Worm (Caenorhabditis elegans) whole organism, early embryonic: Measurements from ENCODE around the gene nono-1.

Source experiments
- B0310.2 ChIP-seq: sonication (generic microtip); optimal IDR thresholded peaks from 2 replicates; lab custom pipeline; 2016; ENCODE audit warnings: mild to moderate bottlenecking, missing genetic modification characterization, missing compliant biosample characterization
- F13C5.2 ChIP-seq: sonication (generic microtip); optimal IDR thresholded peaks from 2 replicates; lab custom pipeline; 2017; ENCODE audit warnings: mild to moderate bottlenecking, missing genetic modification characterization, inconsistent platforms, missing compliant biosample characterization
- aly-1 ChIP-seq: sonication (generic microtip); optimal IDR thresholded peaks from 2 replicates; lab custom pipeline; 2016; ENCODE audit warnings: missing genetic modification characterization, missing compliant biosample characterization
- ama-1 ChIP-seq: fragments of 150-350 bp; optimal IDR thresholded peaks from 2 replicates; lab custom pipeline; 2014
- ceh-13 ChIP-seq: fragments of 200-800 bp; sonication (Bioruptor generic); optimal IDR thresholded peaks from 2 replicates; lab custom pipeline; 2018; ENCODE audit warnings: mild to moderate bottlenecking, missing genetic modification characterization, missing compliant biosample characterization
- ceh-36 ChIP-seq: sonication (generic microtip); optimal IDR thresholded peaks from 2 replicates; lab custom pipeline; 2016; ENCODE audit warnings: missing genetic modification characterization, inconsistent platforms, missing compliant biosample characterization
- ets-7 ChIP-seq: sonication (generic microtip); optimal IDR thresholded peaks from 2 replicates; lab custom pipeline; 2016; ENCODE audit warnings: missing genotype, missing genetic modification characterization, missing compliant biosample characterization
- flt-1 ChIP-seq: fragments of 200-800 bp; sonication (Bioruptor generic); IDR thresholded peaks from 2 replicates; pipeline ENCODE4 v1.3.6; 2022; ENCODE audit warnings: missing genetic modification characterization, missing compliant biosample characterization
- hmbx-1 ChIP-seq: sonication (generic microtip); optimal IDR thresholded peaks from 2 replicates; lab custom pipeline; 2016; ENCODE audit warnings: mild to moderate bottlenecking, missing genetic modification characterization, missing compliant biosample characterization
- hmg-4 ChIP-seq: fragments of 200-800 bp; sonication (Bioruptor generic); optimal IDR thresholded peaks from 2 replicates; lab custom pipeline; 2018; ENCODE audit warnings: mild to moderate bottlenecking, missing genetic modification characterization, missing compliant biosample characterization
- hnd-1 ChIP-seq: sonication (generic microtip); optimal IDR thresholded peaks from 2 replicates; lab custom pipeline; 2016; ENCODE audit warnings: missing genetic modification characterization, missing compliant biosample characterization
- pes-1 ChIP-seq: fragments of 200-800 bp; sonication (Bioruptor generic); IDR thresholded peaks from 2 replicates; pipeline ENCODE4 v1.3.6; 2022; ENCODE audit warnings: missing genetic modification reagents, missing genetic modification characterization, missing compliant biosample characterization
- scrt-1 ChIP-seq: fragments of 200-800 bp; sonication (Bioruptor generic); IDR thresholded peaks from 2 replicates; pipeline ENCODE4 v1.3.6; 2022; ENCODE audit warnings: missing genetic modification characterization, missing compliant biosample characterization
- sea-1 ChIP-seq: fragments of 200-800 bp; sonication (Bioruptor generic); conservative IDR thresholded peaks from 2 replicates; pipeline ENCODE4 v1.3.6; 2022; ENCODE audit warnings: missing genetic modification characterization, missing compliant biosample characterization
- tbx-11 ChIP-seq: fragments of 200-800 bp; sonication (Bioruptor generic); IDR thresholded peaks from 2 replicates; pipeline ENCODE4 v1.3.6; 2022; ENCODE audit warnings: missing genetic modification characterization, missing compliant biosample characterization
- tbx-37 ChIP-seq: fragments of 200-800 bp; sonication (Bioruptor generic); conservative IDR thresholded peaks from 2 replicates; pipeline ENCODE4 v1.3.6; 2022; ENCODE audit warnings: missing genetic modification reagents, missing genetic modification characterization, missing compliant biosample characterization
- tra-4 ChIP-seq: sonication (generic microtip); optimal IDR thresholded peaks from 2 replicates; lab custom pipeline; 2017; ENCODE audit warnings: missing genetic modification characterization, missing compliant biosample characterization

nono-1 gene

DNA sequence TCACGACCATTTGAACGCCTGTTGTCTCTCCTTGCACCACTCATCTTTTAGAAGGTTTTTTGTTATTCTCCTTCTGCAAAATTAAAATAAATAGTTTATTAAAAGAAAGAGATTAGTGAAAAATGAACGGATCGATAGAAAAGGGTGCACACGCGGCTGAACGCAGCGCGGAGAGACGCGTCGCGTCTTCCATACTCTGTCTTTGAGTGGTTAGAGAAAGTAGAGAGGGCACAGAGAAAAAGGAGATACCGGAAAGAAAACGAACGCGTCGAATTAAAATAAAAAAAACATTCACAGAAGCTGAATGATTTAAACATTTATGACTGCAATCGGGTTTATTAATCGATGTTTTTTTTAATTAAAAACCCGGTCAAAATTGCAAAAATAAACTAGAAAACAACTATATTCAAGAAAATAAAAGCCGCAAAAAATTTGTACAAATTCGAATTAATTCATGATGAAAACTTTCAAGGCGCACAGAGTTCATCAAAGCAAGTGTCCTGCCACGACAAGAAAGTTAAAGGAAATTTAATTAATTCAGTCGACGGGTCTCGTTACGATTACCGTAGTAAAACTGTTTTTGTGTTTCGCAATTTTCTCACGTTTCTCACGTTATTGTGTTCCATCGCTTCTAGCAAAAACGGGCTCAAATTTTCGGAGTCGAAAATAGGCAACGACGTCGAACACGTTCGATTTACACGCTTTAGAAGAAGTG lies at the start of gene nono-1, which contains the start of gene nop-1:
Gene nono-1 (minus strand): TSS at position 75 of the 715 bp plus-strand sequence.
Gene nop-1 (plus strand): TSS at position 551 of the 715 bp plus-strand sequence.
- no peak for TF ChIP-seq ama-1 (lab: Kevin White, UChicago)
- TF ChIP-seq ceh-36 (tag; lab: Kevin White, UChicago) = no peak
- no peak for TF ChIP-seq hmbx-1
- TF ChIP-seq hmg-4 = peak; percentile 49
- TF ChIP-seq aly-1 (tag; lab: Kevin White, UChicago) = no peak
- no peak for TF ChIP-seq flt-1 (GFP tag; lab: Robert Waterston, UW)
- no peak for TF ChIP-seq ets-7 (tag; lab: Kevin White, UChicago)
- TF ChIP-seq F13C5.2 (tag; lab: Kevin White, UChicago) = peak; percentile 2

DNA sequence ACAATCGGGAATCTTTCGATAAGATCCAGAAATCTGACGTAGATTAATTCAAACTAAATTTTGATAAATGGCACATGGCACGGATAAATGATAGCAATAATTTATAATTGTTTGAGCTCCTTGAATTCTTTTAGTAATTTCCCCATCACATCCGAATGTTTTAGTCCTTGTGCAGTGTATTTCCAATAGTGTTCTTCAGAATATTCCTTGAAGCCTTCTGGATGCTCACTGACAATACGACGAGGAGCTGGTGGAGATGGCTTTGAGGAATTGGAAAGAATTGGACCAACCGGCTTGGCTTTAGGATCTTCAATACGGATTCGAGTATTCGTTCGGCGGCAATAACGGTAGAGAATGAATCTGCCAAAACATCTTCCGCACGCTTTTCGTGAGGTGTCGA lies 48.4 kb upstream of the nono-1 start:
- TF ChIP-seq hmg-4 (no peak), ets-7 (tag; lab: Kevin White, UChicago) (no peak), aly-1 (tag; lab: Kevin White, UChicago) (no peak), pes-1 (no peak), ceh-13 (GFP tag; lab: Kevin White, UChicago) (no peak), tra-4 (no peak), B0310.2 (tag; lab: Kevin White, UChicago) (no peak), ama-1 (lab: Kevin White, UChicago) (no peak), sea-1 (GFP tag; lab: Robert Waterston, UW) (no peak), flt-1 (GFP tag; lab: Robert Waterston, UW) (no peak), scrt-1 (GFP tag; lab: Robert Waterston, UW) (no peak), hmbx-1 (no peak), hnd-1 (tag; lab: Kevin White, UChicago) (no peak)

DNA sequence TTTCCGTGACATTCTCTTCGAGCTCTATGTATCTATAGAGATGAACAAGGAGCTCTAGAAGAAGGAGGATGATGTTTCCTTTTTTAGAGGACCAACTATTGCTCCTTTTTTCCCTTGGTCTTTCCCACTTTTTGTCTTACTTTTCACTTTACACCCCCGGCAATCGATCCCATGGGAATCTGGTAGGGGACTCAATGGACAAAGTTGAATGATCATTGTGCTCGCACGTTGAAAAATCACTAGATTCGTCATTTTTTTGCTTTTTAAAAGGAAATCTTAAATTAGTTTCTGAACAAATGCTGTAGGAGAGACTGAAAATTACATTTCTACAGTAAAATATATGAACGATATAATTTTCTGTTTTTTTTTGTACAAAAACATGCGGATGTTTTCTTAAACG lies 44.0 kb upstream of the nono-1 start:
- TF ChIP-seq ama-1 (lab: Kevin White, UChicago) = no peak
- no peak for TF ChIP-seq ceh-13 (GFP tag; lab: Kevin White, UChicago)
- TF ChIP-seq hmg-4 = no peak
- no peak for TF ChIP-seq flt-1 (GFP tag; lab: Robert Waterston, UW)
- TF ChIP-seq aly-1 (tag; lab: Kevin White, UChicago) = no peak
- TF ChIP-seq sea-1 (GFP tag; lab: Robert Waterston, UW) = no peak
- TF ChIP-seq ceh-36 (tag; lab: Kevin White, UChicago) = no peak
- TF ChIP-seq hmbx-1 = no peak
- no peak for TF ChIP-seq B0310.2 (tag; lab: Kevin White, UChicago)
- no peak for TF ChIP-seq pes-1
- no peak for TF ChIP-seq hnd-1 (tag; lab: Kevin White, UChicago)
- no peak for TF ChIP-seq ets-7 (tag; lab: Kevin White, UChicago)
- no peak for TF ChIP-seq scrt-1 (GFP tag; lab: Robert Waterston, UW)
- no peak for TF ChIP-seq tra-4
- no peak for TF ChIP-seq tbx-11 (GFP tag; lab: Robert Waterston, UW)
- TF ChIP-seq F13C5.2 (tag; lab: Kevin White, UChicago) = no peak
- TF ChIP-seq tbx-37 = no peak

DNA sequence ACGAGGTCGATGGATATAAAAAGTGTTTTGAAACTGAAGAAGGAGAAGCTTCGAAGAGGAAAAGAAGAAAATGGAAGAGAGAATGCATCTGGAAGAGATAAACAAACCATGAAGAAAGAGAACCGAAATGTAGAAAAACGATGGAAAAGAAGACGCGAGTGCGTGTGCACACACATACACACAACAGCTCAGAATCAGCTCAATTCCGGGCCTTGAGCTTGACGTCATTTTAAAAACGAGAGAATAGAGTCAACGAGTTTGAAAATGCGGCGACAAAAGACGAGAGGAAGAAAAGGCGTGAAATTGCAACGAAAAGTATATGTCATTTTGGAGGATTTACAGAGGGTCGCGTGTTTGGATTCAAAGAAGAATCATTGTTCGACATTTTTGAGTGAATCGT lies 41.6 kb upstream of the nono-1 start:
- TF ChIP-seq hnd-1 (tag; lab: Kevin White, UChicago) (no peak), tra-4 (no peak), aly-1 (tag; lab: Kevin White, UChicago) (no peak), sea-1 (GFP tag; lab: Robert Waterston, UW) (no peak), hmbx-1 (no peak), hmg-4 (no peak), B0310.2 (tag; lab: Kevin White, UChicago) (no peak), ceh-13 (GFP tag; lab: Kevin White, UChicago) (no peak), flt-1 (GFP tag; lab: Robert Waterston, UW) (no peak), tbx-11 (GFP tag; lab: Robert Waterston, UW) (no peak), tbx-37 (no peak), scrt-1 (GFP tag; lab: Robert Waterston, UW) (no peak), ets-7 (tag; lab: Kevin White, UChicago) (no peak), ama-1 (lab: Kevin White, UChicago) (no peak), F13C5.2 (tag; lab: Kevin White, UChicago) (no peak), pes-1 (no peak), ceh-36 (tag; lab: Kevin White, UChicago) (no peak)

DNA sequence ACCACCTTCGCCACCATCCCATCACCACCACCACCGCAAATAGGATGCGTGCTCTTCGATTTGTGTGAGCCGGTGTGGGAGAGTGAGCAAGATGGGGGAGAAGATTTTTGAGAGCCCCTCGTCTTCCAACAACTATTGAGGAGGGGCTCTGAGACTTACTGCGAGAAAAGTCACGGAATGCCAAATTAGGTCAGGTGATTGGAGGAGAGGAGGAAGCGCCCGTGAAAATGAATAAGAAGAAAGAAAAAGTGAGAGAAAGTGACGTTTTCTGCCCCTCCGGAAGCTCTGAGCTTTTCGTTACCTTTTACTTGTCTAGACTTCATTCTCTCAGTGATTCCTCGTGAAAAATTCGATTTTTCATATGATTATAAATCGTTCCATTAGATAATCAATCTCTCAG lies 40.6 kb upstream of the nono-1 start:
- no peak for TF ChIP-seq flt-1 (GFP tag; lab: Robert Waterston, UW)
- no peak for TF ChIP-seq ama-1 (lab: Kevin White, UChicago)
- TF ChIP-seq tbx-11 (GFP tag; lab: Robert Waterston, UW) = no peak
- no peak for TF ChIP-seq ceh-13 (GFP tag; lab: Kevin White, UChicago)
- TF ChIP-seq aly-1 (tag; lab: Kevin White, UChicago) = no peak
- no peak for TF ChIP-seq hmbx-1
- TF ChIP-seq sea-1 (GFP tag; lab: Robert Waterston, UW) = no peak
- TF ChIP-seq tra-4 = no peak
- no peak for TF ChIP-seq ets-7 (tag; lab: Kevin White, UChicago)

DNA sequence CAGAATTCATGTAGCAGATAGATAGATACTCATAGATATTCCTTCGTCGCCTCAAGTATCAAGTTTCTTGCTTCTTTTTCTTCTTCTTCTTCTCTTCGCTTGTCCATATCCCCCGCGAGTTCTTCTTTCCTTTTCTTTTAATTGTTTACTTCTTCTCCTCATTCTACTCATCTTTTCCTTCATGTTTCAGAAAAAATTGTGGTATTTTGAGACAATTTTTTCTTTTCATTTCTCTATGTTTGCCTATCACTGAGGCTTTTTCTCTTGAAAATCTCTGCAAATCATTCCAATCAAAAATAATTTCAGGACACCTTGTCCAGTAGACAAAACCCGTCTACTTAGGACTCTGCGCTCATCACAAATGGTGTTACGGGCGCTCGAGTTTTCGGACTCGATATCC lies 34.9 kb upstream of the nono-1 start, which contains the start of gene T04C9.1:
Gene T04C9.1 (plus strand): TSS at position 301 of the 400 bp plus-strand sequence.
- TF ChIP-seq tra-4 = no peak
- TF ChIP-seq F13C5.2 (tag; lab: Kevin White, UChicago) = no peak
- no peak for TF ChIP-seq ceh-13 (GFP tag; lab: Kevin White, UChicago)
- TF ChIP-seq scrt-1 (GFP tag; lab: Robert Waterston, UW) = no peak
- no peak for TF ChIP-seq sea-1 (GFP tag; lab: Robert Waterston, UW)
- no peak for TF ChIP-seq ets-7 (tag; lab: Kevin White, UChicago)
- TF ChIP-seq ama-1 (lab: Kevin White, UChicago) = no peak
- TF ChIP-seq ceh-36 (tag; lab: Kevin White, UChicago) = no peak
- no peak for TF ChIP-seq aly-1 (tag; lab: Kevin White, UChicago)

DNA sequence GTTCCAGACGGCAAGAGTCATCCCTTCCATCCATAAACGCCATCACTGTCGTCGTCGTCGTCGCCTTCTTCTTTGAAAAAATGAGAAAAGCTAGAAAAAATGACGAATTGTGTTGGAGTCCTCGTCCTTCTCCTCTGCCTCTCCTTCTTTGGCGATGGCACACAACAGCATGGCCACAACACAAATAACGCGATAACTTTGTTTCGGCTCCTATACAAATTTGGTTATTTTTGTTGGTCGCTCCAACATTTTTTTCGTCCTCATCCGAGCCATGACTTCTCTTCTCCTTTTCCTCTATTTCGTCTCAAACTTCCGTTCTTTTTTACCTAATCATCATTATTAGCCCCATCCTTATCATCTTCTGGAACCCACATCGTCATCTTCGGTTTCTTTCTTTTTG lies 34.0 kb upstream of the nono-1 start:
- TF ChIP-seq ets-7 (tag; lab: Kevin White, UChicago) (no peak), B0310.2 (tag; lab: Kevin White, UChicago) (no peak), scrt-1 (GFP tag; lab: Robert Waterston, UW) (no peak), ceh-13 (GFP tag; lab: Kevin White, UChicago) (no peak), aly-1 (tag; lab: Kevin White, UChicago) (no peak), F13C5.2 (tag; lab: Kevin White, UChicago) (no peak), hnd-1 (tag; lab: Kevin White, UChicago) (no peak), tra-4 (no peak), flt-1 (GFP tag; lab: Robert Waterston, UW) (no peak)
